Fruit fly (Drosophila melanogaster): ENCODE data around the gene CG1812.
A peak's percentile ranks its signal among the peaks of the same experiment; 100 is the strongest.

The CG1812 gene

dm6 chrX:20488701-20489122 lies 22.6 kb upstream of the CG1812 start (continued):
- TF ChIP-seq CG3163 (GFP tag; optimal IDR thresholded peaks at IDR 0.05) (no peak), Pdp1 (GFP tag; optimal IDR thresholded peaks at IDR 0.05) (peak; percentile 21 to 34), pho (GFP tag; optimal IDR thresholded peaks at IDR 0.05) (peak; percentile 4), CG11695 (GFP tag; IDR thresholded peaks at IDR 0.05) (peak; percentile 48; the same call in 1 of the 3 replicates), Side (GFP tag; optimal IDR thresholded peaks at IDR 0.05) (no peak), az2 (GFP tag; optimal IDR thresholded peaks at IDR 0.05) (peak; percentile 50), gsb-n (tag; optimal IDR thresholded peaks at IDR 0.05) (peak; percentile 35), Sry-β (GFP tag; optimal IDR thresholded peaks at IDR 0.05) (peak; percentile 5), Trl (optimal IDR thresholded peaks at IDR 0.05) (no peak), Trl (GFP tag; optimal IDR thresholded peaks at IDR 0.05) (no peak), danr (GFP tag; IDR thresholded peaks at IDR 0.05) (no peak), ap (GFP tag; IDR thresholded peaks at IDR 0.05) (no peak), CG13296 (GFP tag; optimal IDR thresholded peaks at IDR 0.05) (peak; percentile 54), crc (GFP tag; optimal IDR thresholded peaks at IDR 0.05) (no peak), MESR4 (GFP tag; optimal IDR thresholded peaks at IDR 0.05) (no peak), CrebB (tag; optimal IDR thresholded peaks at IDR 0.05) (no peak), Atf3 (GFP tag; optimal IDR thresholded peaks at IDR 0.05) (no peak), hth (optimal IDR thresholded peaks at IDR 0.05) (no peak), fd64A (GFP tag; optimal IDR thresholded peaks at IDR 0.05) (no peak), CG17328 (GFP tag; IDR thresholded peaks at IDR 0.05) (peak; percentile 32; the same call in 1 of the 2 replicates), Blimp-1 (GFP tag; optimal IDR thresholded peaks at IDR 0.05) (peak; percentile 54), wor (GFP tag; IDR thresholded peaks at IDR 0.05) (peak; percentile 23; the same call in 1 of the 2 replicates), odd (GFP tag; optimal IDR thresholded peaks at IDR 0.05) (peak; percentile 42), ac (GFP tag; optimal IDR thresholded peaks at IDR 0.05) (no peak), C15 (GFP tag; IDR thresholded peaks at IDR 0.05) (no peak), MTF-1 (GFP tag; optimal IDR thresholded peaks at IDR 0.05; ENCODE audit: borderline replicate concordance) (no peak), CG7745 (tag; optimal IDR thresholded peaks at IDR 0.05) (no peak), pb (GFP tag; optimal IDR thresholded peaks at IDR 0.05) (no peak), trh (GFP tag; optimal IDR thresholded peaks at IDR 0.05) (peak; percentile 6), unpg (GFP tag; optimal IDR thresholded peaks at IDR 0.05) (peak; percentile 45), CG7271 (tag; optimal IDR thresholded peaks at IDR 0.05) (no peak), CG17612 (GFP tag; IDR thresholded peaks at IDR 0.05) (no peak), Tbp (GFP tag; optimal IDR thresholded peaks at IDR 0.05) (no peak), Elba2 (GFP tag; optimal IDR thresholded peaks at IDR 0.05) (peak; percentile 36), Hr51 (GFP tag; optimal IDR thresholded peaks at IDR 0.05) (peak in 1 of 2 experiments; percentile 70), toy (GFP tag; IDR thresholded peaks at IDR 0.05) (no peak), Meics (GFP tag; optimal IDR thresholded peaks at IDR 0.05) (peak; percentile 57), gsb (GFP tag; IDR thresholded peaks at IDR 0.05) (no peak), ash1 (GFP tag; optimal IDR thresholded peaks at IDR 0.05) (no peak), ttk (GFP tag; IDR thresholded peaks at IDR 0.05) (no peak), CG7786 (GFP tag; optimal IDR thresholded peaks at IDR 0.05) (no peak), CG4820 (GFP tag; optimal IDR thresholded peaks at IDR 0.05) (peak; percentile 36), Atf-2 (GFP tag; optimal IDR thresholded peaks at IDR 0.05) (no peak), chinmo (GFP tag; IDR thresholded peaks at IDR 0.05; ENCODE audit: partially characterized antibody) (no peak), CG17361 (GFP tag; IDR thresholded peaks at IDR 0.05) (peak; percentile 79), zen (tag; optimal IDR thresholded peaks at IDR 0.05) (peak; percentile 31), CG13424 (tag; optimal IDR thresholded peaks at IDR 0.05) (peak; percentile 76), corto (GFP tag; optimal IDR thresholded peaks at IDR 0.05) (no peak), kah (GFP tag; optimal IDR thresholded peaks at IDR 0.05) (no peak), Mes4 (GFP tag; optimal IDR thresholded peaks at IDR 0.05) (no peak), CG1832 (GFP tag; optimal IDR thresholded peaks at IDR 0.05) (no peak), Adf1 (GFP tag; IDR thresholded peaks at IDR 0.05) (no peak)
